Fruit fly (Drosophila melanogaster) whole organism, prepupa: ENCODE results near the gene CG2260.

Experiments used
- CG11294 ChIP-seq: fragments of 200-800 bp; sonication (Bioruptor generic); IDR thresholded peaks from 2 replicates; pipeline ENCODE4 v1.3.6; 2022; ENCODE audit warnings: missing biosample characterization, missing genetic modification characterization
- CG15336 ChIP-seq: fragments of 200-800 bp; sonication (Bioruptor generic); IDR thresholded peaks from 2 replicates; pipeline ENCODE4 v1.3.6; 2022; ENCODE audit warnings: missing biosample characterization, missing genetic modification characterization
- CG16779 ChIP-seq: fragments of 200-800 bp; sonication (Bioruptor generic); optimal IDR thresholded peaks from 3 replicates; lab custom pipeline; 2017; ENCODE audit warnings: missing biosample characterization, mild to moderate bottlenecking, missing genetic modification characterization
- CG32006 ChIP-seq: fragments of 200-800 bp; sonication (Bioruptor generic); optimal IDR thresholded peaks from 3 replicates; lab custom pipeline; 2017; ENCODE audit warnings: missing biosample characterization, mild to moderate bottlenecking, missing genetic modification characterization
- CG3919 ChIP-seq: fragments of 200-800 bp; sonication (Bioruptor generic); optimal IDR thresholded peaks from 3 replicates; lab custom pipeline; 2016; ENCODE audit warnings: missing biosample characterization, missing genetic modification characterization
- Hr38 ChIP-seq: sonication (Bioruptor generic); optimal IDR thresholded peaks from 2 replicates; lab custom pipeline; 2016; ENCODE audit warnings: missing biosample characterization, missing genetic modification characterization
- Lpt ChIP-seq: fragments of 200-800 bp; sonication (Bioruptor generic); optimal IDR thresholded peaks from 3 replicates; lab custom pipeline; 2016; ENCODE audit warnings: missing biosample characterization, missing genetic modification characterization
- OdsH ChIP-seq: fragments of 200-800 bp; sonication (Bioruptor generic); optimal IDR thresholded peaks from 3 replicates; lab custom pipeline; 2016; ENCODE audit warnings: missing biosample characterization, missing genetic modification characterization
- Sox15 ChIP-seq: fragments of 200-800 bp; sonication (Bioruptor generic); optimal IDR thresholded peaks from 3 replicates; lab custom pipeline; 2016; ENCODE audit warnings: missing biosample characterization, missing genetic modification characterization
- cyc ChIP-seq: fragments of 200-800 bp; sonication (Bioruptor generic); optimal IDR thresholded peaks from 3 replicates; lab custom pipeline; 2016; ENCODE audit warnings: missing biosample characterization, missing genetic modification characterization
- lz ChIP-seq: fragments of 200-800 bp; sonication (Bioruptor generic); optimal IDR thresholded peaks from 3 replicates; lab custom pipeline; 2016; ENCODE audit warnings: missing biosample characterization, missing genetic modification characterization
- vri ChIP-seq: fragments of 200-800 bp; sonication (Bioruptor generic); optimal IDR thresholded peaks from 3 replicates; lab custom pipeline; 2016; ENCODE audit warnings: missing biosample characterization, mild to moderate bottlenecking, missing genetic modification characterization

- peak; percentile 85 for TF ChIP-seq CG32006 (GFP tag; lab: Kevin White, UChicago)
- TF ChIP-seq cyc (GFP tag; lab: Kevin White, UChicago): no peak
- TF ChIP-seq vri (GFP tag; lab: Kevin White, UChicago): no peak
- TF ChIP-seq CG11294 (GFP tag; lab: Robert Waterston, UW): no peak
- TF ChIP-seq CG16779 (tag; lab: Kevin White, UChicago): no peak
- no peak for TF ChIP-seq Hr38
- TF ChIP-seq lz (GFP tag; lab: Kevin White, UChicago): no peak
- peak; percentile 54 for TF ChIP-seq Lpt
- TF ChIP-seq CG15336 (GFP tag; lab: Robert Waterston, UW): peak; percentile 76
- TF ChIP-seq OdsH (GFP tag; lab: Kevin White, UChicago): peak; percentile 41
- TF ChIP-seq CG3919 (GFP tag; lab: Kevin White, UChicago): peak; percentile 53
- TF ChIP-seq Sox15 (GFP tag; lab: Kevin White, UChicago): peak; percentile 0
These were observed 1.9 kb upstream of the CG2260 start for dm6 chrX:8122834-8123233.
